Worm (Caenorhabditis elegans): ENCODE measurements around the gene C50F4.4.

C50F4.4 gene

DNA sequence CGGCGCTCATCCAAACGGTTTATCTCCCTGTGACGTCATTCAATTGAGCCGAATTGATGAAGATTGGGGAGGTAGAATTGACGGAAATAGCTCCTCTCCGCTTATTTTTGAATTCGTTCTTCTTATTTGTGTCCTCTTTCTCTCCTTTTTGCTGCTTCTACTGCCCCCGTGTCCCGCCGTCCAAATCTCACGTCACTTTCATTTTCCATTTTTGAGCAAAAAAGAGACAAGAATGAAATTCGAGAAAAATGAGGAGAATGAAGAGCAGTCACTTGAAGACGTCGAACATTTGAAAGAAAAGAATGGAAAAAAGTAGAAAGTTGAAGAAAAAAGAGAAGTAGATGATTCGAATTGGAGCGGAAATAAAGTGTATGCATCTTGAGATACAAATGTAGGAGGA, 27.0 kb downstream of the C50F4.4 start:
- TF ChIP-seq eor-1 (tag; optimal IDR thresholded peaks at IDR 0.05) (no peak), nhr-25 (tag; optimal IDR thresholded peaks at IDR 0.05) (no peak), fkh-10 (GFP tag; optimal IDR thresholded peaks at IDR 0.05) (peak; percentile 66), nhr-23 (tag; optimal IDR thresholded peaks at IDR 0.05) (no peak), fos-1 (tag; optimal IDR thresholded peaks at IDR 0.05) (no peak), zag-1 (tag; optimal IDR thresholded peaks at IDR 0.05) (no peak), R02D3.7 (tag; optimal IDR thresholded peaks at IDR 0.05) (no peak), nfya-1 (tag; optimal IDR thresholded peaks at IDR 0.05; ENCODE audit: insufficient read depth) (peak; percentile 25), nhr-12 (tag; optimal IDR thresholded peaks at IDR 0.05) (no peak), nhr-77 (tag; optimal IDR thresholded peaks at IDR 0.05) (no peak), nhr-43 (tag; optimal IDR thresholded peaks at IDR 0.05; ENCODE audit: poor library complexity, severe bottlenecking) (no peak)

DNA sequence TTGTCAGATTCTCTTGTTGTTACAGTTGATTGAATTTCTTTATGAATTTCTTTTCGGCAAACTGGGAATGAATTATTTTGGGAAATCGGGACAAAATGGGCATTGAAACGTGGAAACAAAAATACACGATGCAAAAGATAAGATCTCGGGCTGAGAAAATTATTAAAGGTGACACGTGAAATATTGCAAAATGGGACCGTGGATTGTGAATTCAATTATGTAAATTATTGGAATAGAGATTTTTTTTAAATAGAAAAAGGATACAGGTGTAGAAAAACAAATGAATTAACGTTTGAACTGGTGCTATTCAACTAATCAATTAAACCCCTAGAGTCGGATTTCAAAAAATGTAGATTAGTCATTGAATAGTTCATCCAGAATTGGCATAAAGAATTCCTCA, 32.1 kb downstream of the C50F4.4 start, which contains the start of gene F25B3.4:
Gene F25B3.4 (minus strand): TSS at position 101 of the 400 bp plus-strand sequence.
- TF ChIP-seq nfya-1 (tag; optimal IDR thresholded peaks at IDR 0.05; ENCODE audit: insufficient read depth) (no peak), zag-1 (tag; optimal IDR thresholded peaks at IDR 0.05) (no peak), unc-62 (GFP tag; optimal IDR thresholded peaks at IDR 0.05) (no peak), nhr-23 (tag; optimal IDR thresholded peaks at IDR 0.05) (no peak), pqm-1 (tag; optimal IDR thresholded peaks at IDR 0.05) (no peak), hmg-11 (tag; optimal IDR thresholded peaks at IDR 0.05) (no peak), mdl-1 (tag; optimal IDR thresholded peaks at IDR 0.05) (no peak), egl-5 (tag; optimal IDR thresholded peaks at IDR 0.05) (no peak), snpc-4 (tag; optimal IDR thresholded peaks at IDR 0.05) (no peak), egl-27 (tag; optimal IDR thresholded peaks at IDR 0.05) (no peak), sea-2 (GFP tag; optimal IDR thresholded peaks at IDR 0.05) (no peak), elt-1 (tag; optimal IDR thresholded peaks at IDR 0.05) (no peak), aly-2 (tag; optimal IDR thresholded peaks at IDR 0.05) (no peak)

DNA sequence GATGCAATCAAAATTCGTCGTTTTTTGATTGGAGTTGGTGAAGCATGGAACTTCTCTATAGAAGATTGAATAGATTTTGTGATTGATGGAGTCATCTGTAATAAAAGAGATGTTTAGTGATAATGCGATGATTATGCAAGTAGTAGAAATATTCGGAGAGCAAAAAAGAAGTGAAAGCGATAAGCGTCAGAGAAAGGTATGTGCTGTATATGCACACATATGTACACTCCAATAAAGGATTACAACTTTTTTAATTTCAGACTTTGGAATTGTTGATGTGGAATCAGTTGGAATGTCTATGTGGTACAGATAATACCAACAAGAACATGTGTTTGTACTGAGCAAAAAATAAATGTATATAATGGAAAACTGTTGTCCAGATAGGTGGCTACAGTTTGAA, 33.6 kb downstream of the C50F4.4 start, which contains the start of gene F25B3.5:
Gene F25B3.5 (minus strand): TSS at position 101 of the 400 bp plus-strand sequence.
- TF ChIP-seq fkh-2 (tag; optimal IDR thresholded peaks at IDR 0.05), result no peak
- no peak for TF ChIP-seq ztf-11 (tag; optimal IDR thresholded peaks at IDR 0.05)
- TF ChIP-seq nhr-76 (tag; optimal IDR thresholded peaks at IDR 0.05), result no peak
- no peak for TF ChIP-seq R02D3.7 (tag; optimal IDR thresholded peaks at IDR 0.05)
- no peak for TF ChIP-seq eor-1 (tag; optimal IDR thresholded peaks at IDR 0.05)
- no peak for TF ChIP-seq daf-12 (tag; optimal IDR thresholded peaks at IDR 0.05)
- TF ChIP-seq nhr-11 (tag; optimal IDR thresholded peaks at IDR 0.05), result no peak
- TF ChIP-seq nhr-43 (tag; optimal IDR thresholded peaks at IDR 0.05; ENCODE audit: poor library complexity, severe bottlenecking), result no peak
- no peak for TF ChIP-seq nhr-25 (tag; optimal IDR thresholded peaks at IDR 0.05)
- no peak for TF ChIP-seq hmg-11 (tag; optimal IDR thresholded peaks at IDR 0.05)
- no peak for TF ChIP-seq elt-3 (tag; optimal IDR thresholded peaks at IDR 0.05)
- TF ChIP-seq ZK546.5 (tag; optimal IDR thresholded peaks at IDR 0.05), result no peak
- TF ChIP-seq nhr-77 (tag; optimal IDR thresholded peaks at IDR 0.05), result no peak
- TF ChIP-seq nhr-12 (tag; optimal IDR thresholded peaks at IDR 0.05), result no peak
- TF ChIP-seq skn-1 (tag; optimal IDR thresholded peaks at IDR 0.05), result no peak
- TF ChIP-seq mdl-1 (tag; optimal IDR thresholded peaks at IDR 0.05), result no peak
- TF ChIP-seq egl-5 (tag; optimal IDR thresholded peaks at IDR 0.05), result no peak
- TF ChIP-seq unc-62 (GFP tag; optimal IDR thresholded peaks at IDR 0.05), result no peak

DNA sequence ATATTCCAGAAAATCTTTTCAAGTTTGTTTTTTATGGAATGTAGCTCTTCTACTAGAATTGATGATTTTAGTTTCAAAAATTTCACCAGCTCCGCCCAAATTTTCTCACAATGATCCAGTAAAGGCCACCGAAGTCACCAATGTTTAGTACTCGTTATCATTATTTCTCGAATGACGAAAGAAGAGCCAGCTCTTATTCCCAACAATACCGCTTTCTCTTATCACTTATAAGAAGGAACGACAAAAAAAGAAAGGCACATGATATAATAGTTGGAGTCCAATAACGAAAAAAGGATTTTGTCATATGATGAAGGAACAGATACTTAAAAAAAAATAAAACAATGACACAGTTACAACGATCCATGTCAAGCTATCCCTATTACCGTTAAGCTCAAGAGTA, 34.5 kb downstream of the C50F4.4 start:
- TF ChIP-seq egl-27 (tag; optimal IDR thresholded peaks at IDR 0.05) (no peak), elt-2 (tag; optimal IDR thresholded peaks at IDR 0.05) (peak; percentile 36), lsy-12 (tag; optimal IDR thresholded peaks at IDR 0.05) (no peak)

DNA sequence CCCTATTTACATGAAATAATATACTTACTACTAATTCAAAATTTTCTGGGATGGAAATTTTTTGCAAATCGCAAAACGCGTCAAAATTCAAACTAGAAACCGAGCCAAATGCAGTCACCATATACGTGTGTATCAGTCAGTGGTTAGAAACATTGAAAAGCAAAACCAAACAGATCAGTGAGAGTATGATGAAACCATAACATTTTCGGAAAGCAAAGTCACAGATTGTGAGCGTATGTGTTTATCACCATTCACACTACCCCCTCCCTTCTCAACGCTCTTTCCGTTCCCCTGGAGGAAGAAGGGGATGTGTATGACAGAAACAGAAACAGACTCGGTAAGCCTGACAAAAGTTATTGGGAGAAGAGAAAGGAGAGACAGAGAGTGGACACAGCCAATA, 35.1 kb downstream of the C50F4.4 start:
- TF ChIP-seq nhr-23 (tag; optimal IDR thresholded peaks at IDR 0.05), result no peak
- TF ChIP-seq ZK546.5 (tag; optimal IDR thresholded peaks at IDR 0.05), result no peak
- no peak for TF ChIP-seq fkh-10 (GFP tag; optimal IDR thresholded peaks at IDR 0.05)
- no peak for TF ChIP-seq nfya-1 (tag; optimal IDR thresholded peaks at IDR 0.05; ENCODE audit: insufficient read depth)
- TF ChIP-seq nhr-67 (tag; optimal IDR thresholded peaks at IDR 0.05), result no peak
- TF ChIP-seq aly-2 (tag; optimal IDR thresholded peaks at IDR 0.05), result no peak
- TF ChIP-seq unc-39 (tag; optimal IDR thresholded peaks at IDR 0.05), result no peak
- no peak for TF ChIP-seq snpc-4 (tag; optimal IDR thresholded peaks at IDR 0.05)
- TF ChIP-seq lin-15B (tag; optimal IDR thresholded peaks at IDR 0.05), result no peak
